Fruit fly (Drosophila melanogaster) whole organism, prepupa: ENCODE results near the gene CG3123.
A peak's percentile ranks its signal among the peaks of the same experiment; 100 is the strongest.

Experiments used
- Blimp-1 ChIP-seq: fragments of 200-800 bp; sonication (Bioruptor generic); optimal IDR thresholded peaks from 3 replicates; lab custom pipeline; 2017; ENCODE audit warnings: missing biosample characterization, missing genetic modification characterization, mild to moderate bottlenecking, moderate library complexity, missing genetic modification reagents
- CG10631 ChIP-seq: fragments of 200-800 bp; sonication (Bioruptor generic); optimal IDR thresholded peaks from 2 replicates; lab custom pipeline; 2016; ENCODE audit warnings: missing biosample characterization, missing genetic modification characterization
- CG10669 ChIP-seq: fragments of 200-800 bp; sonication (Bioruptor generic); optimal IDR thresholded peaks from 3 replicates; lab custom pipeline; 2018; ENCODE audit warnings: missing biosample characterization, mild to moderate bottlenecking, missing genetic modification characterization, moderate library complexity
- CG11294 ChIP-seq: fragments of 200-800 bp; sonication (Bioruptor generic); IDR thresholded peaks from 2 replicates; pipeline ENCODE4 v1.3.6; 2022; ENCODE audit warnings: missing biosample characterization, missing genetic modification characterization
- CG11762 ChIP-seq: fragments of 200-800 bp; sonication (Bioruptor generic); optimal IDR thresholded peaks from 3 replicates; lab custom pipeline; 2016; ENCODE audit warnings: missing biosample characterization, missing genetic modification characterization; ENCODE audit not compliant: insufficient read depth
- CG11902 ChIP-seq: fragments of 200-800 bp; sonication (Bioruptor generic); optimal IDR thresholded peaks from 3 replicates; lab custom pipeline; 2016; ENCODE audit warnings: missing biosample characterization, missing genetic modification characterization
- CG15336 ChIP-seq: fragments of 200-800 bp; sonication (Bioruptor generic); IDR thresholded peaks from 2 replicates; pipeline ENCODE4 v1.3.6; 2022; ENCODE audit warnings: missing biosample characterization, missing genetic modification characterization
- CG1621 ChIP-seq: fragments of 200-800 bp; sonication (Bioruptor generic); optimal IDR thresholded peaks from 3 replicates; lab custom pipeline; 2018; ENCODE audit warnings: missing biosample characterization, mild to moderate bottlenecking, missing genetic modification characterization
- CG16779 ChIP-seq: fragments of 200-800 bp; sonication (Bioruptor generic); optimal IDR thresholded peaks from 3 replicates; lab custom pipeline; 2017; ENCODE audit warnings: missing biosample characterization, mild to moderate bottlenecking, missing genetic modification characterization
- CG3032 ChIP-seq: fragments of 200-800 bp; optimal IDR thresholded peaks from 2 replicates; lab custom pipeline; 2019; ENCODE audit warnings: missing biosample characterization, mild to moderate bottlenecking, missing genetic modification characterization, moderate library complexity
- CG31627 ChIP-seq: fragments of 200-800 bp; sonication (Bioruptor generic); optimal IDR thresholded peaks from 3 replicates; lab custom pipeline; 2016; ENCODE audit warnings: missing biosample characterization, missing genetic modification characterization
- CG32006 ChIP-seq: fragments of 200-800 bp; sonication (Bioruptor generic); optimal IDR thresholded peaks from 3 replicates; lab custom pipeline; 2017; ENCODE audit warnings: missing biosample characterization, mild to moderate bottlenecking, missing genetic modification characterization
- CG34406 ChIP-seq: fragments of 200-800 bp; sonication (Bioruptor generic); optimal IDR thresholded peaks from 3 replicates; lab custom pipeline; 2016; ENCODE audit warnings: missing biosample characterization, missing genetic modification characterization
- CG3919 ChIP-seq: fragments of 200-800 bp; sonication (Bioruptor generic); optimal IDR thresholded peaks from 3 replicates; lab custom pipeline; 2016; ENCODE audit warnings: missing biosample characterization, missing genetic modification characterization
- CG6163 ChIP-seq: fragments of 200-800 bp; sonication (Bioruptor generic); IDR thresholded peaks from 3 replicates; pipeline ENCODE4 v1.3.6; 2022; ENCODE audit warnings: missing biosample characterization, missing genetic modification characterization
- CG6276 ChIP-seq: fragments of 200-800 bp; sonication (Bioruptor generic); optimal IDR thresholded peaks from 2 replicates; lab custom pipeline; 2017; ENCODE audit warnings: missing biosample characterization, mild to moderate bottlenecking, missing genetic modification characterization
- CG6792 ChIP-seq: fragments of 200-800 bp; sonication (Bioruptor generic); optimal IDR thresholded peaks from 3 replicates; lab custom pipeline; 2016; ENCODE audit warnings: missing biosample characterization, missing genetic modification characterization
- CG6808 ChIP-seq: fragments of 200-800 bp; sonication (Bioruptor generic); optimal IDR thresholded peaks from 3 replicates; lab custom pipeline; 2017; ENCODE audit warnings: missing biosample characterization, missing genetic modification characterization, mild to moderate bottlenecking, moderate library complexity, missing genetic modification reagents
- CG6854 ChIP-seq: fragments of 200-800 bp; sonication (Bioruptor generic); optimal IDR thresholded peaks from 2 replicates; lab custom pipeline; 2017; ENCODE audit warnings: missing biosample characterization, mild to moderate bottlenecking, missing genetic modification characterization
- CG8119 ChIP-seq: fragments of 200-800 bp; sonication (Bioruptor generic); IDR thresholded peaks from 3 replicates; pipeline ENCODE4 v1.3.6; 2022; ENCODE audit warnings: missing biosample characterization, missing genetic modification characterization
- CG8319 ChIP-seq: fragments of 200-800 bp; sonication (Bioruptor generic); optimal IDR thresholded peaks from 3 replicates; lab custom pipeline; 2016; ENCODE audit warnings: missing biosample characterization, missing genetic modification characterization
- CG9139 ChIP-seq: fragments of 200-800 bp; sonication (Bioruptor generic); optimal IDR thresholded peaks from 3 replicates; lab custom pipeline; 2017; ENCODE audit warnings: missing biosample characterization, mild to moderate bottlenecking, missing genetic modification characterization
- Eip75B ChIP-seq: fragments of 200-800 bp; sonication (Bioruptor generic); optimal IDR thresholded peaks from 3 replicates; lab custom pipeline; 2016; ENCODE audit warnings: missing biosample characterization, missing genetic modification characterization
- Eip78C ChIP-seq: fragments of 200-800 bp; sonication (Bioruptor generic); peaks from one replicate; lab custom pipeline; 2016; ENCODE audit warnings: missing biosample characterization, missing genetic modification characterization
- Eip93F ChIP-seq: fragments of 200-800 bp; sonication (Bioruptor generic); optimal IDR thresholded peaks from 2 replicates; lab custom pipeline; 2016; ENCODE audit warnings: missing biosample characterization, mild to moderate bottlenecking, missing genetic modification characterization
- Ets96B ChIP-seq: fragments of 200-800 bp; optimal IDR thresholded peaks from 2 replicates; lab custom pipeline; 2019; ENCODE audit warnings: missing biosample characterization, mild to moderate bottlenecking, missing genetic modification characterization, moderate library complexity
- Gug ChIP-seq: fragments of 200-800 bp; sonication (Bioruptor generic); IDR thresholded peaks from 2 replicates; pipeline ENCODE4 v1.3.6; 2022; ENCODE audit warnings: missing biosample characterization, missing genetic modification characterization
- Hr38 ChIP-seq: sonication (Bioruptor generic); optimal IDR thresholded peaks from 2 replicates; lab custom pipeline; 2016; ENCODE audit warnings: missing biosample characterization, missing genetic modification characterization
- Hr39 ChIP-seq: fragments of 200-800 bp; sonication (Bioruptor generic); optimal IDR thresholded peaks from 2 replicates; lab custom pipeline; 2016; ENCODE audit warnings: missing biosample characterization, missing genetic modification characterization
- Hr4 ChIP-seq: fragments of 200-800 bp; sonication (Bioruptor generic); optimal IDR thresholded peaks from 3 replicates; lab custom pipeline; 2016; ENCODE audit warnings: missing biosample characterization, missing genetic modification characterization
- Lpt ChIP-seq: fragments of 200-800 bp; sonication (Bioruptor generic); optimal IDR thresholded peaks from 3 replicates; lab custom pipeline; 2016; ENCODE audit warnings: missing biosample characterization, missing genetic modification characterization
- Met ChIP-seq: fragments of 200-800 bp; sonication (Bioruptor generic); optimal IDR thresholded peaks from 3 replicates; lab custom pipeline; 2016; ENCODE audit warnings: missing biosample characterization, missing genetic modification characterization
- OdsH ChIP-seq: fragments of 200-800 bp; sonication (Bioruptor generic); optimal IDR thresholded peaks from 3 replicates; lab custom pipeline; 2016; ENCODE audit warnings: missing biosample characterization, missing genetic modification characterization
- Sox102F ChIP-seq: fragments of 200-800 bp; sonication (Bioruptor generic); optimal IDR thresholded peaks from 2 replicates; lab custom pipeline; 2016; ENCODE audit warnings: missing biosample characterization, mild to moderate bottlenecking, missing genetic modification characterization
- Sox14 ChIP-seq: fragments of 200-800 bp; sonication (Bioruptor generic); optimal IDR thresholded peaks from 3 replicates; lab custom pipeline; 2016; ENCODE audit warnings: missing biosample characterization, missing genetic modification characterization
- Sox15 ChIP-seq: fragments of 200-800 bp; sonication (Bioruptor generic); optimal IDR thresholded peaks from 3 replicates; lab custom pipeline; 2016; ENCODE audit warnings: missing biosample characterization, missing genetic modification characterization
- achi ChIP-seq: fragments of 200-800 bp; sonication (Bioruptor generic); optimal IDR thresholded peaks from 3 replicates; lab custom pipeline; 2016; ENCODE audit warnings: missing biosample characterization, missing genetic modification characterization
- acj6 ChIP-seq: fragments of 200-800 bp; sonication (Bioruptor generic); optimal IDR thresholded peaks from 3 replicates; lab custom pipeline; 2016; ENCODE audit warnings: missing biosample characterization, missing genetic modification characterization
- dac ChIP-seq: fragments of 200-800 bp; sonication (Bioruptor generic); optimal IDR thresholded peaks from 2 replicates; lab custom pipeline; 2017; ENCODE audit warnings: missing biosample characterization, mild to moderate bottlenecking, missing genetic modification characterization
- eg ChIP-seq: fragments of 200-800 bp; sonication (Bioruptor generic); IDR thresholded peaks from 3 replicates; pipeline ENCODE4 v1.3.6; 2022; ENCODE audit warnings: missing biosample characterization, missing genetic modification characterization
- esn ChIP-seq: fragments of 200-800 bp; sonication (Bioruptor generic); optimal IDR thresholded peaks from 2 replicates; lab custom pipeline; 2016; ENCODE audit warnings: missing biosample characterization, mild to moderate bottlenecking, missing genetic modification characterization, moderate library complexity
- fd59A ChIP-seq: fragments of 200-800 bp; sonication (Bioruptor generic); optimal IDR thresholded peaks from 2 replicates; lab custom pipeline; 2017; ENCODE audit warnings: missing biosample characterization, mild to moderate bottlenecking, missing genetic modification characterization, missing genetic modification reagents
- fkh ChIP-seq: fragments of 200-800 bp; sonication (Bioruptor generic); optimal IDR thresholded peaks from 3 replicates; lab custom pipeline; 2017; ENCODE audit warnings: missing biosample characterization, mild to moderate bottlenecking, missing genetic modification characterization, moderate library complexity
- pdm3 ChIP-seq: fragments of 200-800 bp; sonication (Bioruptor generic); optimal IDR thresholded peaks from 3 replicates; lab custom pipeline; 2016; ENCODE audit warnings: missing biosample characterization, missing genetic modification characterization
- salr ChIP-seq, 2 experiments: fragments of 200-800 bp; sonication (Bioruptor generic); optimal IDR thresholded peaks; 3 replicates each; lab custom pipeline; 2016 to 2018; ENCODE audit warnings: missing biosample characterization in 2 of 2, missing genetic modification characterization in 2 of 2, mild to moderate bottlenecking in 1 of 2
- spab ChIP-seq: fragments of 200-800 bp; sonication (Bioruptor generic); optimal IDR thresholded peaks from 2 replicates; lab custom pipeline; 2017; ENCODE audit warnings: missing biosample characterization, mild to moderate bottlenecking, missing genetic modification characterization, missing genetic modification reagents
- vri ChIP-seq: fragments of 200-800 bp; sonication (Bioruptor generic); optimal IDR thresholded peaks from 3 replicates; lab custom pipeline; 2016; ENCODE audit warnings: missing biosample characterization, mild to moderate bottlenecking, missing genetic modification characterization

The CG3123 gene

dm6 chr2L:2804634-2805311 lies 20.5 kb downstream of the CG3123 start, which contains the start of gene daw (continued):
- TF ChIP-seq CG11762 (GFP tag; lab: Kevin White, UChicago) (peak; percentile 12), salr (GFP tag; optimal IDR thresholded peaks at IDR 0.05; lab: Kevin White, UChicago) (peak in 1 of 2 experiments; percentile 21), eg (GFP tag; lab: Robert Waterston, UW) (peak; percentile 52; the same call in 1 of the 3 replicates), CG6276 (GFP tag; lab: Kevin White, UChicago) (peak; percentile 84), CG6792 (GFP tag; lab: Kevin White, UChicago) (no peak), Hr39 (GFP tag; lab: Kevin White, UChicago) (no peak), fd59A (GFP tag; lab: Kevin White, UChicago) (no peak), CG31627 (no peak), esn (GFP tag; lab: Kevin White, UChicago) (peak; percentile 2)

- TF ChIP-seq salr (GFP tag; optimal IDR thresholded peaks at IDR 0.05; lab: Kevin White, UChicago) (no peak), fkh (GFP tag; lab: Kevin White, UChicago) (no peak), Eip93F (GFP tag; lab: Kevin White, UChicago) (no peak), fd59A (GFP tag; lab: Kevin White, UChicago) (no peak), Sox15 (GFP tag; lab: Kevin White, UChicago) (no peak), CG8119 (GFP tag; lab: Robert Waterston, UW) (peak; percentile 59; the same call in 2 of the 3 replicates), Ets96B (tag; lab: Kevin White, UChicago) (peak; percentile 33), CG34406 (GFP tag; lab: Kevin White, UChicago) (no peak), CG9139 (GFP tag; lab: Kevin White, UChicago) (peak; percentile 88), Eip75B (GFP tag; lab: Kevin White, UChicago) (no peak), vri (GFP tag; lab: Kevin White, UChicago) (no peak), Hr38 (GFP tag; lab: Kevin White, UChicago) (peak; percentile 27), CG6276 (GFP tag; lab: Kevin White, UChicago) (peak; percentile 88), CG8319 (GFP tag; lab: Kevin White, UChicago) (no peak), Gug (GFP tag; lab: Robert Waterston, UW) (no peak), Hr39 (GFP tag; lab: Kevin White, UChicago) (no peak), CG1621 (tag; lab: Kevin White, UChicago) (peak; percentile 55), eg (GFP tag; lab: Robert Waterston, UW) (0 out of 3 replicates have a peak, but pooled peaks have one; percentile 37), dac (GFP tag; lab: Kevin White, UChicago) (no peak), Met (no peak), Sox102F (GFP tag; lab: Kevin White, UChicago) (no peak), CG6792 (GFP tag; lab: Kevin White, UChicago) (no peak), pdm3 (GFP tag; lab: Kevin White, UChicago) (no peak), spab (GFP tag; lab: Kevin White, UChicago) (peak; percentile 73), CG6163 (no peak; the same call in 2 of the 3 replicates), CG6854 (GFP tag; lab: Kevin White, UChicago) (peak; percentile 32), OdsH (GFP tag; lab: Kevin White, UChicago) (no peak), Hr4 (GFP tag; lab: Kevin White, UChicago) (peak; percentile 3), Sox14 (GFP tag; lab: Kevin White, UChicago) (no peak), CG10669 (GFP tag; lab: Kevin White, UChicago) (peak; percentile 57), esn (GFP tag; lab: Kevin White, UChicago) (no peak), CG10631 (GFP tag; lab: Kevin White, UChicago) (no peak), CG11294 (no peak), CG31627 (no peak), CG11762 (GFP tag; lab: Kevin White, UChicago) (no peak), CG11902 (GFP tag; lab: Kevin White, UChicago) (no peak), CG3032 (tag; lab: Kevin White, UChicago) (peak; percentile 16), achi (GFP tag; lab: Kevin White, UChicago) (no peak), acj6 (GFP tag; lab: Kevin White, UChicago) (no peak), CG32006 (GFP tag; lab: Kevin White, UChicago) (no peak), CG6808 (GFP tag; lab: Kevin White, UChicago) (peak; percentile 84), Lpt (GFP tag; lab: Kevin White, UChicago) (peak; percentile 10), CG16779 (peak; percentile 39), CG3919 (GFP tag; lab: Kevin White, UChicago) (peak; percentile 43), CG15336 (GFP tag; lab: Robert Waterston, UW) (peak; percentile 43), Eip78C (GFP tag; lab: Kevin White, UChicago) (peak; percentile 76), Blimp-1 (no peak)
Measured at dm6 chr2L:2802527-2802926, 22.8 kb downstream of the CG3123 start.
